Worm (Caenorhabditis elegans) whole organism, mixed stage, embryonic: Measurements from ENCODE around the gene egl-27.

ENCODE experiments used
- bed-3 ChIP-seq: fragments of 200-800 bp; sonication (Bioruptor generic); optimal IDR thresholded peaks from 3 replicates; lab custom pipeline; 2018; ENCODE audit warnings: mild to moderate bottlenecking, missing genetic modification characterization, moderate library complexity, missing compliant biosample characterization
- nhr-12 ChIP-seq: fragments of 150-350 bp; optimal IDR thresholded peaks from 2 replicates; lab custom pipeline; 2014; ENCODE audit warnings: missing biosample characterization, missing genetic modification characterization
- nhr-28 ChIP-seq: fragments of 150-350 bp; optimal IDR thresholded peaks from 2 replicates; lab custom pipeline; 2014; ENCODE audit warnings: missing biosample characterization, missing genetic modification characterization
- nhr-76 ChIP-seq: sonication (generic microtip); optimal IDR thresholded peaks from 2 replicates; lab custom pipeline; 2017; ENCODE audit warnings: missing biosample characterization, missing genetic modification characterization
- unc-62 ChIP-seq: fragments of 150-350 bp; optimal IDR thresholded peaks from 2 replicates; lab custom pipeline; 2014; ENCODE audit warnings: missing biosample characterization, missing genetic modification reagents, missing genetic modification characterization
- ztf-11 ChIP-seq: fragments of 150-350 bp; optimal IDR thresholded peaks from 2 replicates; lab custom pipeline; 2014; ENCODE audit warnings: missing biosample characterization, missing genetic modification characterization

DNA sequence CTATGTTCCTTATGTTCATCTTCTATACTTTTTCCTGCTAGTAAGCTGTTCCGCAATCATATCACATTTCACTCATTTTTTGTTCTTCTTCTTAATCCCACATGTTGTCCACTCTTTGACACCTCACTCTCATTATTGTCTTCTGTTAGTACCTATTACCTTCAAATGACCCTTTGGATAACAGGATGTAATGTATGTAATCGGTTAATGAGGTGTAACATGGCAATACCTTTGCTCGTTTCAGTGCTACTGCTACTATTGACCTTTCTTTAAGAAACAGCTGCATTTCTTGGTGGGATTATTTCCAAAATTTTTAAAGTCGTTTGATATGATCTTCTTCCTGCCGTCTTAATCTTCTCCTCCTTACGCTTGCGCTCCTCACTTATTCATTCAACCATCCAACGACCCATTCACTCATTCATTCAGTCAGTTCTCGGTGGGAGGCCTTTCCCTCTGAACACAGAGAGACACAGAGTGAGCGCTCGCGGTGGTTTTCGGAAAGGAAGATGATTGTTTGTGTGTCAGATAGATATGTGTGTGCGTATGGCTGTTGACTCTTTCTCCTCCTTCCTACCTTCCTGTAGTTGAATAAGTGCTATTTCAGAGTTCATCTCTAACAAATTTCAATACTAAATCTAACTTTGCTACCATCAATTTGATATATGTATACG lies 3.1 kb upstream of the egl-27 start:
- peak; percentile 24 for TF ChIP-seq unc-62 (GFP tag; lab: Kevin White, UChicago)
- no peak for TF ChIP-seq nhr-12 (tag; lab: Kevin White, UChicago)
- TF ChIP-seq bed-3, result no peak
- TF ChIP-seq ztf-11 (tag; lab: Kevin White, UChicago), result no peak
- TF ChIP-seq nhr-76 (tag; lab: Kevin White, UChicago), result no peak
- TF ChIP-seq nhr-28 (tag; lab: Kevin White, UChicago), result no peak
